Fruit fly (Drosophila melanogaster): ENCODE data around the gene CCAP-R.

CCAP-R gene

dm6 chr3R:25968486-25968885, 12.4 kb upstream of the CCAP-R start:
- TF ChIP-seq CG17801 (GFP tag; optimal IDR thresholded peaks at IDR 0.05; ENCODE audit: partially characterized antibody) = no peak

- TF ChIP-seq CG17801 (GFP tag; optimal IDR thresholded peaks at IDR 0.05; ENCODE audit: partially characterized antibody) = no peak
These were observed 10.9 kb upstream of the CCAP-R start for dm6 chr3R:25966944-25967343.

- TF ChIP-seq CG17801 (GFP tag; optimal IDR thresholded peaks at IDR 0.05; ENCODE audit: partially characterized antibody) = no peak
These were observed 5.6 kb upstream of the CCAP-R start, which contains the start of gene boss for dm6 chr3R:25961694-25962093. boss (plus strand) TSS chr3R:25961994.

- no peak for TF ChIP-seq CG17801 (GFP tag; optimal IDR thresholded peaks at IDR 0.05; ENCODE audit: partially characterized antibody)
These were observed 2.9 kb upstream of the CCAP-R start, which contains the start of gene CG14540 for dm6 chr3R:25958979-25959378. CG14540 (plus strand) TSS chr3R:25959279.

dm6 chr3R:25941310-25941709, 14.8 kb downstream of the CCAP-R start:
- no peak for TF ChIP-seq CG17801 (GFP tag; optimal IDR thresholded peaks at IDR 0.05; ENCODE audit: partially characterized antibody)

dm6 chr3R:25922534-25922933, 33.5 kb downstream of the CCAP-R start, which contains the start of gene CG14546:
CG14546 (minus strand) TSS chr3R:25922634.
- TF ChIP-seq CG17801 (GFP tag; optimal IDR thresholded peaks at IDR 0.05; ENCODE audit: partially characterized antibody) = no peak

- no peak for TF ChIP-seq CG17801 (GFP tag; optimal IDR thresholded peaks at IDR 0.05; ENCODE audit: partially characterized antibody)
These were observed 36.2 kb downstream of the CCAP-R start for dm6 chr3R:25919912-25920311.

- no peak for TF ChIP-seq CG17801 (GFP tag; optimal IDR thresholded peaks at IDR 0.05; ENCODE audit: partially characterized antibody)
These were observed 49.3 kb downstream of the CCAP-R start, which contains the start of gene kumpel for dm6 chr3R:25906722-25907121. kumpel (plus strand) TSS chr3R:25907022.

- no peak for TF ChIP-seq CG17801 (GFP tag; optimal IDR thresholded peaks at IDR 0.05; ENCODE audit: partially characterized antibody)
These were observed 53.7 kb downstream of the CCAP-R start, which contains the start of gene CG31089 for dm6 chr3R:25902343-25902742. CG31089 (plus strand) TSS chr3R:25902643.

dm6 chr3R:25899690-25900089, 56.4 kb downstream of the CCAP-R start, which contains the start of gene CG31091:
CG31091 (plus strand) TSS chr3R:25899903.
- TF ChIP-seq CG17801 (GFP tag; optimal IDR thresholded peaks at IDR 0.05; ENCODE audit: partially characterized antibody) = no peak

dm6 chr3R:25897176-25897575, 58.9 kb downstream of the CCAP-R start, which contains the start of gene Mco3:
Mco3 (plus strand) TSS chr3R:25897476.
- TF ChIP-seq CG17801 (GFP tag; optimal IDR thresholded peaks at IDR 0.05; ENCODE audit: partially characterized antibody) = no peak

dm6 chr3R:25895522-25895921, 60.5 kb downstream of the CCAP-R start, which contains the start of gene Sodq:
Sodq (plus strand) TSS chr3R:25895822.
- no peak for TF ChIP-seq CG17801 (GFP tag; optimal IDR thresholded peaks at IDR 0.05; ENCODE audit: partially characterized antibody)

- TF ChIP-seq CG17801 (GFP tag; optimal IDR thresholded peaks at IDR 0.05; ENCODE audit: partially characterized antibody) = peak; percentile 25
These were observed 62.8 kb downstream of the CCAP-R start, which contains the start of gene CG5913 for dm6 chr3R:25893272-25893671. CG5913 (plus strand) TSS chr3R:25893495.

dm6 chr3R:25888307-25889075, 67.6 kb downstream of the CCAP-R start, which contains the start of gene Lnk:
Lnk (plus strand) TSS chr3R:25888542.
- peak; percentile 62 for TF ChIP-seq CG17801 (GFP tag; optimal IDR thresholded peaks at IDR 0.05; ENCODE audit: partially characterized antibody)

dm6 chr3R:25885136-25885535, 70.9 kb downstream of the CCAP-R start:
- TF ChIP-seq CG17801 (GFP tag; optimal IDR thresholded peaks at IDR 0.05; ENCODE audit: partially characterized antibody) = no peak

dm6 chr3R:25884301-25884700, 71.8 kb downstream of the CCAP-R start:
- TF ChIP-seq CG17801 (GFP tag; optimal IDR thresholded peaks at IDR 0.05; ENCODE audit: partially characterized antibody) = peak; percentile 21

Measured in ovary, adult (tissue).